Fruit fly (Drosophila melanogaster) whole organism, embryonic: ENCODE data around the gene Hmt4-20.
A peak's percentile ranks its signal among the peaks of the same experiment; 100 is the strongest.

ENCODE experiments used
- ATbp ChIP-seq: fragments of 200-800 bp; sonication (Bioruptor generic); optimal IDR thresholded peaks from 2 replicates; lab custom pipeline; 2017; ENCODE audit warnings: missing biosample characterization, mild to moderate bottlenecking, missing genetic modification characterization, missing genetic modification reagents
- Ada2b ChIP-seq: fragments of 200-800 bp; sonication (Bioruptor generic); IDR thresholded peaks from 2 replicates; pipeline ENCODE4 v1.3.6; 2022; ENCODE audit warnings: missing biosample characterization, missing genetic modification characterization
- Bdp1 ChIP-seq: fragments of 200-800 bp; sonication (Bioruptor generic); optimal IDR thresholded peaks from 3 replicates; lab custom pipeline; 2016; ENCODE audit warnings: missing biosample characterization, missing genetic modification characterization
- BtbVII ChIP-seq: fragments of 200-800 bp; sonication (Bioruptor generic); optimal IDR thresholded peaks from 3 replicates; lab custom pipeline; 2017; ENCODE audit warnings: missing biosample characterization, mild to moderate bottlenecking, missing genetic modification characterization
- CG10565 ChIP-seq: fragments of 200-800 bp; sonication (Bioruptor generic); optimal IDR thresholded peaks from 3 replicates; lab custom pipeline; 2016; ENCODE audit warnings: missing biosample characterization, mild to moderate bottlenecking, missing genetic modification characterization
- CG11085 ChIP-seq: fragments of 200-800 bp; sonication (Bioruptor generic); IDR thresholded peaks from 2 replicates; pipeline ENCODE4 v1.3.6; 2022; ENCODE audit warnings: missing biosample characterization, missing genetic modification characterization
- CG11456 ChIP-seq: fragments of 200-800 bp; sonication (Bioruptor generic); IDR thresholded peaks from 3 replicates; pipeline ENCODE4 v1.3.6; 2022; ENCODE audit warnings: missing biosample characterization, missing genetic modification characterization
- CG12236 ChIP-seq: fragments of 200-800 bp; sonication (Bioruptor generic); optimal IDR thresholded peaks from 2 replicates; lab custom pipeline; 2016; ENCODE audit warnings: missing biosample characterization, missing genetic modification characterization
- CG15601 ChIP-seq: fragments of 200-800 bp; sonication (Bioruptor generic); optimal IDR thresholded peaks from 3 replicates; lab custom pipeline; 2019; ENCODE audit warnings: missing biosample characterization, mild to moderate bottlenecking, missing genetic modification characterization, moderate library complexity
- CG17612 ChIP-seq: fragments of 200-800 bp; sonication (Bioruptor generic); IDR thresholded peaks from 2 replicates; pipeline ENCODE4 v1.3.6; 2022; ENCODE audit warnings: missing biosample characterization, missing genetic modification characterization
- CG1832 ChIP-seq: fragments of 200-800 bp; sonication (Bioruptor generic); optimal IDR thresholded peaks from 2 replicates; lab custom pipeline; 2017; ENCODE audit warnings: missing biosample characterization, mild to moderate bottlenecking, missing genetic modification characterization, inconsistent platforms
- CG18599 ChIP-seq: fragments of 200-800 bp; sonication (Bioruptor generic); optimal IDR thresholded peaks from 3 replicates; lab custom pipeline; 2017; ENCODE audit warnings: missing biosample characterization, missing genetic modification characterization, mild to moderate bottlenecking, moderate library complexity, missing genetic modification reagents
- CG2712 ChIP-seq: fragments of 200-800 bp; optimal IDR thresholded peaks from 3 replicates; lab custom pipeline; 2019; ENCODE audit warnings: missing biosample characterization, mild to moderate bottlenecking, missing genetic modification characterization, moderate library complexity
- CG30403 ChIP-seq: fragments of 200-800 bp; sonication (Bioruptor generic); optimal IDR thresholded peaks from 3 replicates; lab custom pipeline; 2016; ENCODE audit warnings: missing biosample characterization, missing genetic modification characterization
- CG31224 ChIP-seq: fragments of 200-800 bp; sonication (Bioruptor generic); IDR thresholded peaks from 2 replicates; pipeline ENCODE4 v1.3.6; 2022; ENCODE audit warnings: missing biosample characterization, missing genetic modification characterization
- CG3281 ChIP-seq: fragments of 200-800 bp; sonication (Bioruptor generic); optimal IDR thresholded peaks from 3 replicates; lab custom pipeline; 2017; ENCODE audit warnings: missing biosample characterization, mild to moderate bottlenecking, missing genetic modification characterization
- CG4282 ChIP-seq: fragments of 200-800 bp; sonication (Bioruptor generic); optimal IDR thresholded peaks from 2 replicates; lab custom pipeline; 2016; ENCODE audit warnings: missing biosample characterization, missing genetic modification characterization
- CG6689 ChIP-seq: fragments of 200-800 bp; sonication (Bioruptor generic); IDR thresholded peaks from 2 replicates; pipeline ENCODE4 v1.3.6; 2022; ENCODE audit warnings: missing biosample characterization, missing genetic modification characterization
- CG7839 ChIP-seq: fragments of 200-800 bp; sonication (Bioruptor generic); optimal IDR thresholded peaks from 3 replicates; lab custom pipeline; 2018; ENCODE audit warnings: missing biosample characterization, mild to moderate bottlenecking, missing genetic modification characterization, moderate library complexity
- CG7963 ChIP-seq: fragments of 200-800 bp; sonication (Bioruptor generic); IDR thresholded peaks from 3 replicates; pipeline ENCODE4 v1.3.6; 2022; ENCODE audit warnings: missing biosample characterization, missing genetic modification characterization; ENCODE audit not compliant: partially characterized antibody
- CG9437 ChIP-seq: fragments of 200-800 bp; sonication (Bioruptor generic); optimal IDR thresholded peaks from 2 replicates; lab custom pipeline; 2018; ENCODE audit warnings: missing biosample characterization, mild to moderate bottlenecking, missing genetic modification characterization
- CG9932 ChIP-seq: fragments of 200-800 bp; sonication (Bioruptor generic); IDR thresholded peaks from 2 replicates; pipeline ENCODE4 v1.3.6; 2022; ENCODE audit warnings: missing biosample characterization, missing genetic modification characterization
- CkIIα-i1 ChIP-seq: fragments of 200-800 bp; sonication (Bioruptor generic); IDR thresholded peaks from 2 replicates; pipeline ENCODE4 v1.3.6; 2022; ENCODE audit warnings: missing biosample characterization, missing genetic modification characterization
- Doc2 ChIP-seq: fragments of 200-800 bp; sonication (Bioruptor generic); IDR thresholded peaks from 2 replicates; pipeline ENCODE4 v1.3.6; 2022; ENCODE audit warnings: missing biosample characterization, missing genetic modification characterization
- Drgx ChIP-seq: fragments of 200-800 bp; sonication (Bioruptor generic); IDR thresholded peaks from 2 replicates; pipeline ENCODE4 v1.3.6; 2022; ENCODE audit warnings: missing biosample characterization, missing genetic modification characterization
- E2f2 ChIP-seq: fragments of 200-800 bp; sonication (Bioruptor generic); IDR thresholded peaks from 2 replicates; pipeline ENCODE4 v1.3.6; 2022; ENCODE audit warnings: missing biosample characterization, missing genetic modification characterization
- GATAe ChIP-seq: fragments of 200-800 bp; sonication (Bioruptor generic); conservative IDR thresholded peaks from 2 replicates; pipeline ENCODE4 v1.3.6; 2022; ENCODE audit warnings: missing biosample characterization, missing genetic modification characterization
- H2.0 ChIP-seq: fragments of 200-800 bp; sonication (Bioruptor generic); IDR thresholded peaks from 2 replicates; pipeline ENCODE4 v1.3.6; 2022; ENCODE audit warnings: missing biosample characterization, missing genetic modification characterization
- HLH3B ChIP-seq: fragments of 200-800 bp; sonication (Bioruptor generic); IDR thresholded peaks from 2 replicates; pipeline ENCODE4 v1.3.6; 2022; ENCODE audit warnings: missing biosample characterization, missing genetic modification characterization
- Kr ChIP-seq: fragments of 200-800 bp; sonication (Bioruptor generic); optimal IDR thresholded peaks from 2 replicates; lab custom pipeline; 2017; ENCODE audit warnings: missing biosample characterization, mild to moderate bottlenecking, missing genetic modification characterization
- MTF-1 ChIP-seq: fragments of 200-800 bp; sonication (Bioruptor generic); optimal IDR thresholded peaks from 2 replicates; lab custom pipeline; 2018; ENCODE audit warnings: missing biosample characterization, mild to moderate bottlenecking, missing genetic modification characterization, borderline replicate concordance
- Neu2 ChIP-seq: fragments of 200-800 bp; sonication (Bioruptor generic); optimal IDR thresholded peaks from 3 replicates; lab custom pipeline; 2016; ENCODE audit warnings: missing biosample characterization, missing genetic modification characterization, borderline replicate concordance
- Pdp1 ChIP-seq, 2 experiments: fragments of 200-800 bp; sonication (Bioruptor generic); optimal IDR thresholded peaks; 3 replicates each; lab custom pipeline; 2016; ENCODE audit warnings: missing biosample characterization in 2 of 2, missing genetic modification characterization in 2 of 2, mild to moderate bottlenecking in 1 of 2, moderate library complexity in 1 of 2
- Ptx1 ChIP-seq: fragments of 200-800 bp; sonication (Bioruptor generic); IDR thresholded peaks from 2 replicates; pipeline ENCODE4 v1.3.6; 2022; ENCODE audit warnings: missing biosample characterization, missing genetic modification characterization
- Sox100B ChIP-seq: fragments of 200-800 bp; sonication (Bioruptor generic); optimal IDR thresholded peaks from 3 replicates; lab custom pipeline; 2018; ENCODE audit warnings: missing biosample characterization, mild to moderate bottlenecking, missing genetic modification characterization
- Stat92E ChIP-seq, 3 experiments: fragments of >200 bp in 2 of 3; fragments of 200-800 bp in 1 of 3; sonication (Bioruptor generic) in 1 of 3; optimal IDR thresholded peaks; 2 replicates each; lab custom pipeline; 2017 to 2019; ENCODE audit warnings: missing biosample characterization in 3 of 3, missing genetic modification characterization in 3 of 3, mild to moderate bottlenecking in 1 of 3, moderate library complexity in 1 of 3
- ab ChIP-seq: fragments of 200-800 bp; sonication (Bioruptor generic); optimal IDR thresholded peaks from 2 replicates; lab custom pipeline; 2016; ENCODE audit warnings: missing biosample characterization, missing genetic modification characterization
- dmrt99B ChIP-seq: fragments of 200-800 bp; sonication (Bioruptor generic); optimal IDR thresholded peaks from 2 replicates; lab custom pipeline; 2018; ENCODE audit warnings: missing biosample characterization, mild to moderate bottlenecking, missing genetic modification characterization, moderate library complexity
- fu2 ChIP-seq: fragments of 200-800 bp; sonication (Bioruptor generic); optimal IDR thresholded peaks from 2 replicates; lab custom pipeline; 2016; ENCODE audit warnings: missing biosample characterization, missing genetic modification characterization
- gce ChIP-seq: fragments of 200-800 bp; sonication (Bioruptor generic); IDR thresholded peaks from 3 replicates; pipeline ENCODE4 v1.3.6; 2022; ENCODE audit warnings: missing biosample characterization, missing genetic modification characterization
- jing ChIP-seq: fragments of 200-800 bp; sonication (Bioruptor generic); optimal IDR thresholded peaks from 2 replicates; lab custom pipeline; 2018; ENCODE audit warnings: missing biosample characterization, mild to moderate bottlenecking, missing genetic modification characterization
- pan ChIP-seq, 4 experiments: fragments of >200 bp in 3 of 4; fragments of 200-800 bp in 1 of 4; sonication (Bioruptor generic) in 1 of 4; optimal IDR thresholded peaks in 3 of 4; IDR thresholded peaks in 1 of 4; 2 replicates each; pipeline versions ENCODE4 v1.3.6 to Lab custom; 2017 to 2022; ENCODE audit warnings: missing biosample characterization in 2 of 4, missing genetic modification characterization in 2 of 4, mixed read lengths in 1 of 4
- repo ChIP-seq: fragments of 200-800 bp; sonication (Bioruptor generic); optimal IDR thresholded peaks from 2 replicates; lab custom pipeline; 2016; ENCODE audit warnings: missing biosample characterization, missing genetic modification characterization
- sc ChIP-seq, 3 experiments: fragments of >200 bp in 2 of 3; fragments of 200-800 bp in 1 of 3; sonication (Bioruptor generic) in 1 of 3; optimal IDR thresholded peaks; 2 replicates in 2 of 3; 3 replicates in 1 of 3; lab custom pipeline; 2017; ENCODE audit warnings: mild to moderate bottlenecking in 1 of 3, missing biosample characterization in 1 of 3, missing genetic modification characterization in 1 of 3, missing genetic modification reagents in 1 of 3
- sens-2 ChIP-seq: fragments of 200-800 bp; sonication (Bioruptor generic); IDR thresholded peaks from 2 replicates; pipeline ENCODE4 v1.3.6; 2022; ENCODE audit warnings: missing biosample characterization, missing genetic modification characterization
- so ChIP-seq: fragments of 200-800 bp; sonication (Bioruptor generic); IDR thresholded peaks from 3 replicates; pipeline ENCODE4 v1.3.6; 2022; ENCODE audit warnings: missing biosample characterization, missing genetic modification characterization
- tgo ChIP-seq: fragments of 200-800 bp; sonication (Bioruptor generic); IDR thresholded peaks from 3 replicates; pipeline ENCODE4 v1.3.6; 2022; ENCODE audit warnings: missing biosample characterization, missing genetic modification characterization
- trh ChIP-seq: fragments of 200-800 bp; sonication (Bioruptor generic); optimal IDR thresholded peaks from 2 replicates; lab custom pipeline; 2016; ENCODE audit warnings: missing biosample characterization, missing genetic modification characterization
- ttk ChIP-seq: fragments of 200-800 bp; sonication (Bioruptor generic); IDR thresholded peaks from 2 replicates; pipeline ENCODE4 v2.1.2; 2022; ENCODE audit warnings: missing biosample characterization, missing genetic modification characterization

Hmt4-20 gene

DNA sequence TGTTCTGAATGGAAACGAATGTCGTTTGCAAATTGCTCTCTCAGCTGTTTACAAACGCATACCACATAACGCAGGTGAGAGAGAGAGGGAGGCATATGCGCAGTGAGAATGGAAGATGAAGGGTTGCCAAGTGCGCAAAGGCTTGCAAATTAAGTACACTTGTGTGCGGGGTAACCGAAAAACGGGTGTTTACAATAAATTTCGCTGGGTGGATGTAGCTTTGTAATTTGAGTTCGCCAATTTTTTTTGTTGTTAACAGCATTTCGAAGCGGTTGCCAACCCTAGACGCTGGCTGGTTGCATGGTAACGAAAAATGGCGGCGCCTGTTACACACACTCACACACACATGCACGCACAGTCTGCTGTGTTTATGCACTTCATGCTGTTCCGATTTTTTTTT, 884 bp downstream of the Hmt4-20 start (continued):
- TF ChIP-seq CG15601 (tag; lab: Kevin White, UChicago), result peak; percentile 90
- TF ChIP-seq CG31224 (GFP tag; lab: Robert Waterston, UW), result peak; percentile 90
- peak; percentile 76 for TF ChIP-seq Neu2 (GFP tag; lab: Kevin White, UChicago)
- TF ChIP-seq CG6689 (GFP tag; lab: Robert Waterston, UW), result peak; percentile 96
- TF ChIP-seq tgo, result peak; percentile 95
- peak; percentile 67 for TF ChIP-seq trh
- peak; percentile 80 for TF ChIP-seq Doc2 (GFP tag; lab: Robert Waterston, UW)
- TF ChIP-seq Ptx1 (GFP tag; lab: Robert Waterston, UW), result peak; percentile 96
- TF ChIP-seq GATAe (GFP tag; lab: Robert Waterston, UW), result peak; percentile 40; the same call in 1 of the 2 replicates
- TF ChIP-seq CG4282 (GFP tag; lab: Kevin White, UChicago), result peak; percentile 85
- TF ChIP-seq CG11085 (GFP tag; lab: Robert Waterston, UW), result peak; percentile 88
- peak; percentile 94 for TF ChIP-seq Pdp1 (GFP tag; optimal IDR thresholded peaks at IDR 0.05; lab: Kevin White, UChicago)
- TF ChIP-seq Kr (GFP tag; lab: Kevin White, UChicago), result peak; percentile 81
- TF ChIP-seq ttk (GFP tag; lab: Robert Waterston, UW), result peak; percentile 96
- peak; percentile 98 for TF ChIP-seq Drgx
- peak; percentile 96 for TF ChIP-seq dmrt99B (tag; lab: Kevin White, UChicago)
- peak; percentile 97 for TF ChIP-seq CG11456
- TF ChIP-seq CG30403 (GFP tag; lab: Kevin White, UChicago), result peak; percentile 92
- peak; percentile 97 for TF ChIP-seq CG18599 (GFP tag; lab: Kevin White, UChicago)
- TF ChIP-seq CG9437, result peak; percentile 85
- no peak for TF ChIP-seq CG1832
- peak; percentile 88 for TF ChIP-seq Bdp1 (GFP tag; lab: Kevin White, UChicago)
- TF ChIP-seq so, result peak; percentile 96
- TF ChIP-seq sens-2 (GFP tag; lab: Robert Waterston, UW), result peak; percentile 96
- peak; percentile 96 for TF ChIP-seq H2.0 (GFP tag; lab: Robert Waterston, UW)
- TF ChIP-seq Sox100B (GFP tag; lab: Kevin White, UChicago), result no peak
- TF ChIP-seq repo (GFP tag; lab: Kevin White, UChicago), result peak; percentile 95
- TF ChIP-seq CG17612 (GFP tag; lab: Robert Waterston, UW), result peak; percentile 92
- peak; percentile 91 for TF ChIP-seq CG2712 (tag; lab: Kevin White, UChicago)
- peak; percentile 96 for TF ChIP-seq MTF-1 (GFP tag; lab: Kevin White, UChicago)
- peak; percentile 95 for TF ChIP-seq CG9932 (GFP tag; lab: Robert Waterston, UW)
- peak; percentile 93 for TF ChIP-seq ab (GFP tag; lab: Kevin White, UChicago)
- peak; percentile 94 for TF ChIP-seq CG3281 (GFP tag; lab: Kevin White, UChicago)
- TF ChIP-seq Ada2b (GFP tag; lab: Robert Waterston, UW), result peak; percentile 96
- peak; percentile 84 for TF ChIP-seq CkIIα-i1 (GFP tag; lab: Robert Waterston, UW)
- TF ChIP-seq fu2, result peak; percentile 90
- no peak for TF ChIP-seq sc (optimal IDR thresholded peaks at IDR 0.05; lab: Kevin White, UChicago)
- peak; percentile 90 for TF ChIP-seq sc (GFP tag; optimal IDR thresholded peaks at IDR 0.05; lab: Kevin White, UChicago)
- TF ChIP-seq CG12236, result peak; percentile 85
- peak; percentile 85 for TF ChIP-seq CG10565 (GFP tag; lab: Kevin White, UChicago)
- peak; percentile 96 for TF ChIP-seq CG7839
- peak; percentile 92 for TF ChIP-seq BtbVII (GFP tag; lab: Kevin White, UChicago)
- peak; percentile 96 for TF ChIP-seq HLH3B (GFP tag; lab: Robert Waterston, UW)
- TF ChIP-seq pan (optimal IDR thresholded peaks at IDR 0.05; lab: Kevin White, UChicago), result no peak
- TF ChIP-seq pan (GFP tag; optimal IDR thresholded peaks at IDR 0.05 in 1 of 2, IDR thresholded peaks at IDR 0.05 in 1 of 2), result peak in 1 of 2 experiments; percentile 98
- TF ChIP-seq ATbp (GFP tag; lab: Kevin White, UChicago), result peak; percentile 97
- TF ChIP-seq E2f2, result peak; percentile 82
- peak; percentile 92 for TF ChIP-seq jing (GFP tag; lab: Kevin White, UChicago)
- TF ChIP-seq gce (GFP tag; lab: Robert Waterston, UW), result peak; percentile 97
- no peak for TF ChIP-seq CG7963
- TF ChIP-seq Stat92E (GFP tag; optimal IDR thresholded peaks at IDR 0.05; lab: Kevin White, UChicago), result no peak
